Worm (Caenorhabditis elegans): ENCODE results near the gene C49F5.5.

C49F5.5 gene

ce11 chrX:12036114-12036513, 50.1 kb downstream of the C49F5.5 start:
- no peak for TF ChIP-seq ceh-39 (tag; optimal IDR thresholded peaks at IDR 0.05)
- TF ChIP-seq ces-1 (GFP tag; optimal IDR thresholded peaks at IDR 0.05): peak; percentile 88
